Fruit fly (Drosophila melanogaster): ENCODE results near the gene CG11679.

DNA sequence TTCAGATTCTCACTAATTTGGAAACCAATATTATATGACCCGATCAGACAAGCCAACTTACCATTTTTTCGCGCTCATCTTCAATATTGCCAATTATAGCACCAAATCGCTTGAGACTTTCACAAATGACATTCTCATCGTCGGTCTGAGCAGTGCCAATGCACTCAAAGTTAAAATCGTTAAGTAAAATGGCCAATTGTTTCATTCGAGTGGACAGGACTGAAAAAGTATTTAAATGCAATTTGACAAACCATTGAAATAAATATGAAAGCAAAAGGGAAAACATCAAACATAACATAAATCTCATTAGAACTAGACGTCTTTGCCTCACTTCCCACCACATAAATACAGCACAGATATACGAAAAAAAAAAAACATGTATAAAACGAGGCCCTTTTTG is 17.3 kb upstream of the CG11679 start, which contains the start of gene CG8260:
- TF ChIP-seq CG8478 (optimal IDR thresholded peaks at IDR 0.05) (no peak), CTCF (optimal IDR thresholded peaks at IDR 0.05) (no peak)

All from S2 (cell line).